Fruit fly (Drosophila melanogaster) whole organism, embryonic: Measurements from ENCODE around the gene MYPT-75D.

ENCODE experiments used
- Antp ChIP-seq: fragments of 200-800 bp; sonication (Bioruptor generic); optimal IDR thresholded peaks from 3 replicates; lab custom pipeline; 2016; ENCODE audit warnings: missing biosample characterization, missing genetic modification characterization
- Atf6 ChIP-seq: fragments of 200-800 bp; sonication (Bioruptor generic); IDR thresholded peaks from 2 replicates; pipeline ENCODE4 v1.3.6; 2022; ENCODE audit warnings: missing biosample characterization, missing genetic modification characterization
- BEAF-32 ChIP-seq: fragments of 200-800 bp; sonication (Bioruptor generic); optimal IDR thresholded peaks from 3 replicates; lab custom pipeline; 2017; ENCODE audit warnings: missing biosample characterization, missing genetic modification characterization, mild to moderate bottlenecking, moderate library complexity, missing genetic modification reagents
- Blimp-1 ChIP-seq: fragments of 200-800 bp; sonication (Bioruptor generic); optimal IDR thresholded peaks from 3 replicates; lab custom pipeline; 2018; ENCODE audit warnings: missing biosample characterization, missing genetic modification characterization, mild to moderate bottlenecking, moderate library complexity, missing genetic modification reagents
- CG11504 ChIP-seq: fragments of 200-800 bp; sonication (Bioruptor generic); optimal IDR thresholded peaks from 3 replicates; lab custom pipeline; 2019; ENCODE audit warnings: missing biosample characterization, mild to moderate bottlenecking, missing genetic modification characterization, moderate library complexity
- CG13287 ChIP-seq: fragments of 200-800 bp; sonication (Bioruptor generic); IDR thresholded peaks from 2 replicates; pipeline ENCODE4 v1.3.6; 2022; ENCODE audit warnings: missing biosample characterization, missing genetic modification characterization; ENCODE audit not compliant: partially characterized antibody
- CG14667 ChIP-seq: fragments of 200-800 bp; sonication (Bioruptor generic); IDR thresholded peaks from 2 replicates; pipeline ENCODE4 v1.3.6; 2022; ENCODE audit warnings: missing biosample characterization, missing genetic modification characterization
- CG14965 ChIP-seq: fragments of 200-800 bp; sonication (Bioruptor generic); optimal IDR thresholded peaks from 2 replicates; lab custom pipeline; 2016; ENCODE audit warnings: missing biosample characterization, missing genetic modification characterization, borderline replicate concordance
- CG15479 ChIP-seq: fragments of 200-800 bp; sonication (Bioruptor generic); optimal IDR thresholded peaks from 3 replicates; lab custom pipeline; 2019; ENCODE audit warnings: missing biosample characterization, mild to moderate bottlenecking, missing genetic modification characterization, moderate library complexity
- CG15514 ChIP-seq: fragments of 200-800 bp; sonication (Bioruptor generic); optimal IDR thresholded peaks from 3 replicates; lab custom pipeline; 2017; ENCODE audit warnings: missing biosample characterization, missing genetic modification characterization, mild to moderate bottlenecking, moderate library complexity, missing genetic modification reagents
- CG15601 ChIP-seq: fragments of 200-800 bp; sonication (Bioruptor generic); optimal IDR thresholded peaks from 3 replicates; lab custom pipeline; 2019; ENCODE audit warnings: missing biosample characterization, mild to moderate bottlenecking, missing genetic modification characterization, moderate library complexity
- CG18764 ChIP-seq: fragments of 200-800 bp; sonication (Bioruptor generic); optimal IDR thresholded peaks from 3 replicates; lab custom pipeline; 2016; ENCODE audit warnings: missing biosample characterization, missing genetic modification characterization
- CG2116 ChIP-seq: fragments of 200-800 bp; sonication (Bioruptor generic); optimal IDR thresholded peaks from 3 replicates; lab custom pipeline; 2018; ENCODE audit warnings: missing biosample characterization, mild to moderate bottlenecking, missing genetic modification characterization
- CG2889 ChIP-seq: fragments of 200-800 bp; sonication (Bioruptor generic); IDR thresholded peaks from 3 replicates; pipeline ENCODE4 v1.3.6; 2022; ENCODE audit warnings: missing biosample characterization, missing genetic modification characterization
- CG31441 ChIP-seq: fragments of 200-800 bp; sonication (Bioruptor generic); IDR thresholded peaks from 2 replicates; pipeline ENCODE4 v1.3.6; 2022; ENCODE audit warnings: missing biosample characterization, missing genetic modification characterization
- CG3163 ChIP-seq: fragments of 200-800 bp; sonication (Bioruptor generic); optimal IDR thresholded peaks from 3 replicates; lab custom pipeline; 2016; ENCODE audit warnings: missing biosample characterization, missing genetic modification characterization
- CG4730 ChIP-seq: fragments of 200-800 bp; sonication (Bioruptor generic); IDR thresholded peaks from 2 replicates; pipeline ENCODE4 v1.3.6; 2022; ENCODE audit warnings: missing biosample characterization, missing genetic modification characterization
- CG5953 ChIP-seq: fragments of 200-800 bp; sonication (Bioruptor generic); IDR thresholded peaks from 2 replicates; pipeline ENCODE4 v1.3.6; 2022; ENCODE audit warnings: missing biosample characterization, missing genetic modification characterization
- CG7963 ChIP-seq: fragments of 200-800 bp; sonication (Bioruptor generic); IDR thresholded peaks from 3 replicates; pipeline ENCODE4 v1.3.6; 2022; ENCODE audit warnings: missing biosample characterization, missing genetic modification characterization; ENCODE audit not compliant: partially characterized antibody
- CG8478 ChIP-seq: fragments of >200 bp; optimal IDR thresholded peaks from 2 replicates; lab custom pipeline; 2018
- CTCF ChIP-seq: fragments of 200-800 bp; sonication (Bioruptor generic); optimal IDR thresholded peaks from 2 replicates; lab custom pipeline; 2017; ENCODE audit warnings: missing biosample characterization, mild to moderate bottlenecking, missing genetic modification characterization, moderate library complexity
- Dbx ChIP-seq: fragments of 200-800 bp; sonication (Bioruptor generic); IDR thresholded peaks from 3 replicates; pipeline ENCODE4 v1.3.6; 2022; ENCODE audit warnings: missing biosample characterization, missing genetic modification characterization
- Deaf1 ChIP-seq: fragments of 200-800 bp; optimal IDR thresholded peaks from 3 replicates; lab custom pipeline; 2019; ENCODE audit warnings: missing biosample characterization, mild to moderate bottlenecking, missing genetic modification characterization, moderate library complexity
- Dfd ChIP-seq, 2 experiments: fragments of >200 bp; optimal IDR thresholded peaks; 2 replicates each; lab custom pipeline; 2017; ENCODE audit warnings: missing biosample characterization in 2 of 2, missing genetic modification characterization in 2 of 2
- ERR ChIP-seq: fragments of 200-800 bp; sonication (Bioruptor generic); optimal IDR thresholded peaks from 2 replicates; lab custom pipeline; 2016; ENCODE audit warnings: missing biosample characterization, missing genetic modification characterization
- GATAe ChIP-seq: fragments of 200-800 bp; sonication (Bioruptor generic); conservative IDR thresholded peaks from 2 replicates; pipeline ENCODE4 v1.3.6; 2022; ENCODE audit warnings: missing biosample characterization, missing genetic modification characterization
- Gug ChIP-seq: fragments of 200-800 bp; sonication (Bioruptor generic); IDR thresholded peaks from 4 replicates; pipeline ENCODE4 v1.3.6; 2022; ENCODE audit warnings: missing biosample characterization, missing genetic modification characterization
- H15 ChIP-seq: fragments of 200-800 bp; sonication (Bioruptor generic); IDR thresholded peaks from 3 replicates; pipeline ENCODE4 v1.3.6; 2022; ENCODE audit warnings: missing biosample characterization, missing genetic modification characterization
- NK7.1 ChIP-seq: fragments of 200-800 bp; sonication (Bioruptor generic); optimal IDR thresholded peaks from 3 replicates; lab custom pipeline; 2016; ENCODE audit warnings: missing biosample characterization, missing genetic modification characterization
- Neu2 ChIP-seq: fragments of 200-800 bp; sonication (Bioruptor generic); optimal IDR thresholded peaks from 3 replicates; lab custom pipeline; 2016; ENCODE audit warnings: missing biosample characterization, missing genetic modification characterization, borderline replicate concordance
- Oli ChIP-seq: fragments of 200-800 bp; sonication (Bioruptor generic); optimal IDR thresholded peaks from 2 replicates; lab custom pipeline; 2018; ENCODE audit warnings: missing biosample characterization, mild to moderate bottlenecking, missing genetic modification characterization, moderate library complexity
- Sin3A ChIP-seq: fragments of >200 bp; optimal IDR thresholded peaks from 2 replicates; lab custom pipeline; 2018
- Trl ChIP-seq, 3 experiments: fragments of >200 bp in 2 of 3; fragments of 200-800 bp in 1 of 3; sonication (Bioruptor generic) in 1 of 3; optimal IDR thresholded peaks; 2 replicates in 1 of 3; 3 replicates in 2 of 3; lab custom pipeline; 2016 to 2017; ENCODE audit warnings: missing biosample characterization in 1 of 3, missing genetic modification characterization in 1 of 3
- YL-1 ChIP-seq: fragments of 200-800 bp; sonication (Bioruptor generic); optimal IDR thresholded peaks from 3 replicates; lab custom pipeline; 2017; ENCODE audit warnings: missing biosample characterization, mild to moderate bottlenecking, missing genetic modification characterization
- ash1 ChIP-seq: fragments of 200-800 bp; sonication (Bioruptor generic); optimal IDR thresholded peaks from 2 replicates; lab custom pipeline; 2018; ENCODE audit warnings: missing biosample characterization, mild to moderate bottlenecking, missing genetic modification characterization
- disco-r ChIP-seq: fragments of 200-800 bp; sonication (Bioruptor generic); optimal IDR thresholded peaks from 2 replicates; lab custom pipeline; 2016; ENCODE audit warnings: missing biosample characterization, missing genetic modification characterization
- gem ChIP-seq: fragments of 200-800 bp; sonication (Bioruptor generic); optimal IDR thresholded peaks from 2 replicates; lab custom pipeline; 2019; ENCODE audit warnings: missing biosample characterization, mild to moderate bottlenecking, missing genetic modification characterization, moderate library complexity
- grn ChIP-seq: fragments of 200-800 bp; sonication (Bioruptor generic); optimal IDR thresholded peaks from 3 replicates; lab custom pipeline; 2017; ENCODE audit warnings: missing biosample characterization, missing genetic modification characterization
- gro ChIP-seq: fragments of 200-800 bp; sonication (Bioruptor generic); optimal IDR thresholded peaks from 2 replicates; lab custom pipeline; 2016; ENCODE audit warnings: missing biosample characterization, missing genetic modification characterization
- jumu ChIP-seq: fragments of 200-800 bp; sonication (Bioruptor generic); optimal IDR thresholded peaks from 3 replicates; lab custom pipeline; 2016; ENCODE audit warnings: missing biosample characterization, missing genetic modification characterization
- knrl ChIP-seq: fragments of 200-800 bp; sonication (Bioruptor generic); IDR thresholded peaks from 3 replicates; pipeline ENCODE4 v1.3.6; 2022; ENCODE audit warnings: missing biosample characterization, missing genetic modification characterization; ENCODE audit not compliant: partially characterized antibody
- lola ChIP-seq, 3 experiments: fragments of >200 bp in 2 of 3; fragments of 200-800 bp in 1 of 3; sonication (Bioruptor generic) in 1 of 3; optimal IDR thresholded peaks; 2 replicates each; lab custom pipeline; 2017 to 2019; ENCODE audit warnings: missing biosample characterization in 3 of 3, missing genetic modification characterization in 3 of 3, mild to moderate bottlenecking in 1 of 3, moderate library complexity in 1 of 3
- sd ChIP-seq: fragments of 200-800 bp; sonication (Bioruptor generic); optimal IDR thresholded peaks from 3 replicates; lab custom pipeline; 2018; ENCODE audit warnings: missing biosample characterization, mild to moderate bottlenecking, missing genetic modification characterization, moderate library complexity
- sens-2 ChIP-seq: fragments of 200-800 bp; sonication (Bioruptor generic); IDR thresholded peaks from 2 replicates; pipeline ENCODE4 v1.3.6; 2022; ENCODE audit warnings: missing biosample characterization, missing genetic modification characterization
- sna ChIP-seq: fragments of 200-800 bp; sonication (Bioruptor generic); IDR thresholded peaks from 2 replicates; pipeline ENCODE4 v1.3.6; 2022; ENCODE audit warnings: missing biosample characterization, missing genetic modification characterization; ENCODE audit not compliant: partially characterized antibody
- tap ChIP-seq: fragments of 200-800 bp; optimal IDR thresholded peaks from 3 replicates; lab custom pipeline; 2019; ENCODE audit warnings: missing biosample characterization, mild to moderate bottlenecking, missing genetic modification characterization, moderate library complexity
- trh ChIP-seq: fragments of 200-800 bp; sonication (Bioruptor generic); optimal IDR thresholded peaks from 2 replicates; lab custom pipeline; 2016; ENCODE audit warnings: missing biosample characterization, missing genetic modification characterization
- unpg ChIP-seq: fragments of 200-800 bp; sonication (Bioruptor generic); optimal IDR thresholded peaks from 3 replicates; lab custom pipeline; 2018; ENCODE audit warnings: missing biosample characterization, mild to moderate bottlenecking, missing genetic modification characterization, moderate library complexity

The MYPT-75D gene

dm6 chr3L:18640584-18641527 lies 15.1 kb downstream of the MYPT-75D start (continued):
- TF ChIP-seq gem (tag; lab: Kevin White, UChicago) (peak; percentile 95), CG15601 (peak; percentile 67), ERR (GFP tag; lab: Kevin White, UChicago) (peak; percentile 88), trh (GFP tag; lab: Kevin White, UChicago) (peak; percentile 63), Sin3A (lab: Kevin White, UChicago) (no peak), CG14667 (GFP tag; lab: Robert Waterston, UW) (peak; percentile 97), knrl (no peak), unpg (GFP tag; lab: Kevin White, UChicago) (peak; percentile 93), lola (GFP tag; optimal IDR thresholded peaks at IDR 0.05; lab: Kevin White, UChicago) (peak in 1 of 3 experiments; percentile 69), CG4730 (GFP tag; lab: Robert Waterston, UW) (peak; percentile 97), ash1 (GFP tag; lab: Kevin White, UChicago) (peak; percentile 80), sna (GFP tag; lab: Robert Waterston, UW) (no peak), CG8478 (lab: Kevin White, UChicago) (no peak), CG14965 (GFP tag; lab: Kevin White, UChicago) (peak; percentile 53), CG15479 (GFP tag; lab: Kevin White, UChicago) (peak; percentile 22), tap (peak; percentile 76), Neu2 (GFP tag; lab: Kevin White, UChicago) (peak; percentile 4), sens-2 (GFP tag; lab: Robert Waterston, UW) (peak; percentile 94), CG15514 (GFP tag; lab: Kevin White, UChicago) (peak; percentile 86), CG2889 (GFP tag; lab: Robert Waterston, UW) (peak; percentile 97), CG31441 (GFP tag; lab: Robert Waterston, UW) (peak; percentile 97), H15 (GFP tag; lab: Robert Waterston, UW) (peak; percentile 97), Gug (GFP tag; lab: Robert Waterston, UW) (peak; percentile 95), gro (GFP tag; lab: Kevin White, UChicago) (peak; percentile 95), CG11504 (tag; lab: Kevin White, UChicago) (peak; percentile 93), Oli (peak; percentile 87), Trl (optimal IDR thresholded peaks at IDR 0.05; lab: Kevin White, UChicago) (peak; percentile 98), Trl (GFP tag; optimal IDR thresholded peaks at IDR 0.05; lab: Kevin White, UChicago) (peak; percentile 67), Atf6 (GFP tag; lab: Robert Waterston, UW) (peak; percentile 97), CG13287 (GFP tag; lab: Robert Waterston, UW) (peak; percentile 16; the same call in 1 of the 2 replicates), Dbx (GFP tag; lab: Robert Waterston, UW) (peak; percentile 99), BEAF-32 (GFP tag; lab: Kevin White, UChicago) (no peak), CG3163 (GFP tag; lab: Kevin White, UChicago) (peak; percentile 84), CTCF (GFP tag; lab: Kevin White, UChicago) (peak; percentile 22), CG7963 (no peak), CG2116 (GFP tag; lab: Kevin White, UChicago) (peak; percentile 57), jumu (GFP tag; lab: Kevin White, UChicago) (peak; percentile 72), Deaf1 (tag; lab: Kevin White, UChicago) (peak; percentile 85), CG5953 (GFP tag; lab: Robert Waterston, UW) (peak; percentile 93), GATAe (peak; percentile 83), NK7.1 (GFP tag; lab: Kevin White, UChicago) (peak; percentile 91), Antp (peak; percentile 72), Blimp-1 (GFP tag; lab: Kevin White, UChicago) (peak; percentile 81), sd (peak; percentile 62), disco-r (GFP tag; lab: Kevin White, UChicago) (peak; percentile 40), YL-1 (GFP tag; lab: Kevin White, UChicago) (peak; percentile 21), CG18764 (GFP tag; lab: Kevin White, UChicago) (peak; percentile 78), grn (GFP tag; lab: Kevin White, UChicago) (peak; percentile 16), Dfd (GFP tag; optimal IDR thresholded peaks at IDR 0.05; lab: Kevin White, UChicago) (peak in 1 of 2 experiments; percentile 92)
